Worm (Caenorhabditis elegans) whole organism, midembryonic: ENCODE data around the gene Y54F10AM.15.
"Not testable (repeated sequence)": the region's sequence is repeated elsewhere in the genome, so short reads cannot be mapped to it uniquely, and the experiment has no call there.

Experiments used
- flt-1 ChIP-seq: fragments of 200-800 bp; sonication (Bioruptor generic); IDR thresholded peaks from 2 replicates; pipeline ENCODE4 v1.3.6; 2022; ENCODE audit warnings: missing genetic modification characterization, missing compliant biosample characterization
- med-1 ChIP-seq: sonication (generic microtip); optimal IDR thresholded peaks from 2 replicates; lab custom pipeline; 2017; ENCODE audit warnings: missing genetic modification characterization, mild to moderate bottlenecking, missing compliant biosample characterization, antibody characterized with exemption, missing genetic modification reagents; ENCODE audit not compliant: insufficient read depth
- ref-1 ChIP-seq: fragments of 200-800 bp; sonication (Bioruptor generic); conservative IDR thresholded peaks from 2 replicates; pipeline ENCODE4 v1.3.6; 2022; ENCODE audit warnings: missing genetic modification reagents, missing genetic modification characterization, missing compliant biosample characterization
- tab-1 ChIP-seq: fragments of 200-800 bp; sonication (Bioruptor generic); IDR thresholded peaks from 2 replicates; pipeline ENCODE4 v1.3.6; 2022; ENCODE audit warnings: missing genetic modification characterization, missing compliant biosample characterization
- ztf-23 ChIP-seq: fragments of 200-800 bp; sonication (Bioruptor generic); IDR thresholded peaks from 2 replicates; pipeline ENCODE4 v1.3.6; 2022; ENCODE audit warnings: missing genetic modification reagents, missing genetic modification characterization, missing compliant biosample characterization

DNA sequence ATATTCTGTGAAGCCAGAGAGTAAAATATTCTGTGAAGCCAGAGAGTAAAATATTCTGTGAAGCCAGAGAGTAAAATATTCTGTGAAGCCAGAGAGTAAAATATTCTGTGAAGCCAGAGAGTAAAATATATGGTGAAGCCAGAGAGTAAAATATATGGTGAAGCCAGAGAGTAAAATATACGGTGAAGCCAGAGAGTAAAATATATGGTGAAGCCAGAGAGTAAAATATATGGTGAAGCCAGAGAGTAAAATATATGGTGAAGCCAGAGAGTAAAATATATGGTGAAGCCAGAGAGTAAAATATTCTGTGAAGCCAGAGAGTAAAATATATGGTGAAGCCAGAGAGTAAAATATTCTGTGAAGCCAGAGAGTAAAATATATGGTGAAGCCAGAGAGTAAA, 27.8 kb downstream of the Y54F10AM.15 start:
- not testable (repeated sequence) for TF ChIP-seq tab-1 (GFP tag; lab: Robert Waterston, UW); med-1 (GFP tag; lab: Kevin White, UChicago); ztf-23 (GFP tag; lab: Robert Waterston, UW)
- TF ChIP-seq flt-1 (GFP tag; lab: Robert Waterston, UW) (0 out of 2 replicates have a peak, but pooled peaks have one; percentile 14), ref-1 (GFP tag; lab: Robert Waterston, UW) (0 out of 2 replicates have a peak, but pooled peaks have one; percentile 31)
